Fruit fly (Drosophila melanogaster) whole organism, embryonic: Measurements from ENCODE around the gene kraken.
A peak's percentile ranks its signal among the peaks of the same experiment; 100 is the strongest.

Source experiments
- Bdp1 ChIP-seq: fragments of 200-800 bp; sonication (Bioruptor generic); optimal IDR thresholded peaks from 3 replicates; lab custom pipeline; 2016; ENCODE audit warnings: missing biosample characterization, missing genetic modification characterization
- BtbVII ChIP-seq: fragments of 200-800 bp; sonication (Bioruptor generic); optimal IDR thresholded peaks from 3 replicates; lab custom pipeline; 2017; ENCODE audit warnings: missing biosample characterization, mild to moderate bottlenecking, missing genetic modification characterization
- Bteb2 ChIP-seq: fragments of 200-800 bp; sonication (Bioruptor generic); optimal IDR thresholded peaks from 2 replicates; lab custom pipeline; 2016; ENCODE audit warnings: missing biosample characterization, missing genetic modification characterization
- CG10147 ChIP-seq: fragments of 200-800 bp; sonication (Bioruptor generic); optimal IDR thresholded peaks from 2 replicates; lab custom pipeline; 2019; ENCODE audit warnings: missing biosample characterization, mild to moderate bottlenecking, missing genetic modification characterization, moderate library complexity
- CG1024 ChIP-seq: fragments of 200-800 bp; sonication (Bioruptor generic); IDR thresholded peaks from 2 replicates; pipeline ENCODE4 v1.3.6; 2022; ENCODE audit warnings: missing biosample characterization, missing genetic modification characterization
- CG10431 ChIP-seq: fragments of 200-800 bp; sonication (Bioruptor generic); optimal IDR thresholded peaks from 3 replicates; lab custom pipeline; 2018; ENCODE audit warnings: missing biosample characterization, mild to moderate bottlenecking, missing genetic modification characterization
- CG11093 ChIP-seq: fragments of 200-800 bp; sonication (Bioruptor generic); IDR thresholded peaks from 3 replicates; pipeline ENCODE4 v1.3.6; 2022; ENCODE audit warnings: missing biosample characterization, missing genetic modification characterization
- CG11560 ChIP-seq: fragments of 200-800 bp; sonication (Bioruptor generic); IDR thresholded peaks from 3 replicates; pipeline ENCODE4 v1.3.6; 2022; ENCODE audit warnings: missing biosample characterization, missing genetic modification characterization
- CG12071 ChIP-seq: fragments of 200-800 bp; sonication (Bioruptor generic); optimal IDR thresholded peaks from 3 replicates; lab custom pipeline; 2018; ENCODE audit warnings: missing biosample characterization, mild to moderate bottlenecking, missing genetic modification characterization
- CG13775 ChIP-seq: fragments of 200-800 bp; sonication (Bioruptor generic); optimal IDR thresholded peaks from 3 replicates; lab custom pipeline; 2017; ENCODE audit warnings: missing biosample characterization, mild to moderate bottlenecking, missing genetic modification characterization
- CG17361 ChIP-seq: fragments of 200-800 bp; sonication (Bioruptor generic); IDR thresholded peaks from 3 replicates; pipeline ENCODE4 v1.3.6; 2022; ENCODE audit warnings: missing biosample characterization, missing genetic modification characterization
- CG18619 ChIP-seq: fragments of 200-800 bp; sonication (Bioruptor generic); optimal IDR thresholded peaks from 3 replicates; lab custom pipeline; 2017; ENCODE audit warnings: missing biosample characterization, mild to moderate bottlenecking, missing genetic modification characterization
- CG2202 ChIP-seq: fragments of 200-800 bp; sonication (Bioruptor generic); optimal IDR thresholded peaks from 2 replicates; lab custom pipeline; 2018; ENCODE audit warnings: missing biosample characterization, mild to moderate bottlenecking, missing genetic modification characterization
- CG3065 ChIP-seq: fragments of 200-800 bp; sonication (Bioruptor generic); optimal IDR thresholded peaks from 2 replicates; lab custom pipeline; 2016; ENCODE audit warnings: missing biosample characterization, missing genetic modification characterization
- CG34422 ChIP-seq: fragments of 200-800 bp; sonication (Bioruptor generic); IDR thresholded peaks from 3 replicates; pipeline ENCODE4 v1.3.6; 2022; ENCODE audit warnings: missing biosample characterization, missing genetic modification characterization
- CG3726 ChIP-seq: fragments of 200-800 bp; sonication (Bioruptor generic); IDR thresholded peaks from 3 replicates; pipeline ENCODE4, ENCODE4 v1.3.6; 2022; ENCODE audit warnings: missing biosample characterization, missing genetic modification characterization
- CG4328 ChIP-seq: fragments of 200-800 bp; sonication (Bioruptor generic); optimal IDR thresholded peaks from 3 replicates; lab custom pipeline; 2017; ENCODE audit warnings: missing biosample characterization, missing genetic modification reagents, missing genetic modification characterization
- CG4424 ChIP-seq: fragments of 200-800 bp; sonication (Bioruptor generic); optimal IDR thresholded peaks from 3 replicates; lab custom pipeline; 2016; ENCODE audit warnings: missing biosample characterization, missing genetic modification characterization
- CG4854 ChIP-seq: fragments of 200-800 bp; sonication (Bioruptor generic); optimal IDR thresholded peaks from 2 replicates; lab custom pipeline; 2016; ENCODE audit warnings: missing biosample characterization, missing genetic modification characterization, inconsistent platforms
- CG6683 ChIP-seq: fragments of 200-800 bp; sonication (Bioruptor generic); optimal IDR thresholded peaks from 2 replicates; lab custom pipeline; 2017; ENCODE audit warnings: missing biosample characterization, mild to moderate bottlenecking, missing genetic modification characterization, missing genetic modification reagents
- CG6854 ChIP-seq: fragments of 200-800 bp; sonication (Bioruptor generic); optimal IDR thresholded peaks from 3 replicates; lab custom pipeline; 2017; ENCODE audit warnings: missing biosample characterization, mild to moderate bottlenecking, missing genetic modification characterization
- CG7271 ChIP-seq: fragments of 200-800 bp; sonication (Bioruptor generic); optimal IDR thresholded peaks from 2 replicates; lab custom pipeline; 2018; ENCODE audit warnings: missing biosample characterization, mild to moderate bottlenecking, missing genetic modification characterization, moderate library complexity
- CG9437 ChIP-seq: fragments of 200-800 bp; sonication (Bioruptor generic); optimal IDR thresholded peaks from 2 replicates; lab custom pipeline; 2018; ENCODE audit warnings: missing biosample characterization, mild to moderate bottlenecking, missing genetic modification characterization
- CG9876 ChIP-seq: fragments of 200-800 bp; sonication (Bioruptor generic); optimal IDR thresholded peaks from 2 replicates; lab custom pipeline; 2016; ENCODE audit warnings: missing biosample characterization, missing genetic modification characterization
- Dbx ChIP-seq: fragments of 200-800 bp; sonication (Bioruptor generic); IDR thresholded peaks from 3 replicates; pipeline ENCODE4 v1.3.6; 2022; ENCODE audit warnings: missing biosample characterization, missing genetic modification characterization
- ERR ChIP-seq: fragments of 200-800 bp; sonication (Bioruptor generic); optimal IDR thresholded peaks from 2 replicates; lab custom pipeline; 2016; ENCODE audit warnings: missing biosample characterization, missing genetic modification characterization
- Hr39 ChIP-seq: fragments of >200 bp; optimal IDR thresholded peaks from 2 replicates; lab custom pipeline; 2017
- Hr78 ChIP-seq, 2 experiments: fragments of 200-800 bp in 1 of 2; fragments of >200 bp in 1 of 2; sonication (Bioruptor generic) in 1 of 2; optimal IDR thresholded peaks; 2 replicates each; lab custom pipeline; 2017 to 2019; ENCODE audit warnings: missing biosample characterization in 2 of 2, missing genetic modification characterization in 2 of 2, mild to moderate bottlenecking in 1 of 2, moderate library complexity in 1 of 2
- NK7.1 ChIP-seq: fragments of 200-800 bp; sonication (Bioruptor generic); optimal IDR thresholded peaks from 3 replicates; lab custom pipeline; 2016; ENCODE audit warnings: missing biosample characterization, missing genetic modification characterization
- PHDP ChIP-seq: fragments of 200-800 bp; sonication (Bioruptor generic); optimal IDR thresholded peaks from 3 replicates; lab custom pipeline; 2018; ENCODE audit warnings: missing biosample characterization, mild to moderate bottlenecking, missing genetic modification characterization, moderate library complexity
- Scr ChIP-seq: fragments of 200-800 bp; sonication (Bioruptor generic); IDR thresholded peaks from 2 replicates; pipeline ENCODE4 v1.3.6; 2022; ENCODE audit warnings: missing biosample characterization, missing genetic modification characterization; ENCODE audit not compliant: partially characterized antibody
- abd-A ChIP-seq: fragments of 200-800 bp; sonication (Bioruptor generic); optimal IDR thresholded peaks from 3 replicates; lab custom pipeline; 2019; ENCODE audit warnings: missing biosample characterization, mild to moderate bottlenecking, missing genetic modification characterization, moderate library complexity
- al ChIP-seq: fragments of 200-800 bp; sonication (Bioruptor generic); IDR thresholded peaks from 2 replicates; pipeline ENCODE4 v1.3.6; 2022; ENCODE audit warnings: missing biosample characterization, missing genetic modification characterization
- ase ChIP-seq: fragments of 200-800 bp; sonication (Bioruptor generic); IDR thresholded peaks from 3 replicates; pipeline ENCODE4 v1.3.6; 2022; ENCODE audit warnings: missing biosample characterization, missing genetic modification characterization
- az2 ChIP-seq: fragments of 200-800 bp; sonication (Bioruptor generic); optimal IDR thresholded peaks from 3 replicates; lab custom pipeline; 2016; ENCODE audit warnings: missing biosample characterization, missing genetic modification characterization
- br ChIP-seq: fragments of >200 bp; optimal IDR thresholded peaks from 2 replicates; lab custom pipeline; 2017
- cas ChIP-seq: fragments of 200-800 bp; sonication (Bioruptor generic); IDR thresholded peaks from 2 replicates; pipeline ENCODE4 v1.3.6; 2022; ENCODE audit warnings: missing biosample characterization, missing genetic modification characterization
- cg ChIP-seq: fragments of 200-800 bp; sonication (Bioruptor generic); optimal IDR thresholded peaks from 3 replicates; lab custom pipeline; 2019; ENCODE audit warnings: missing biosample characterization, mild to moderate bottlenecking, missing genetic modification characterization, moderate library complexity
- chn ChIP-seq: fragments of 200-800 bp; sonication (Bioruptor generic); optimal IDR thresholded peaks from 2 replicates; lab custom pipeline; 2016; ENCODE audit warnings: missing biosample characterization, missing genetic modification characterization
- danr ChIP-seq: fragments of 200-800 bp; sonication (Bioruptor generic); IDR thresholded peaks from 2 replicates; pipeline ENCODE4 v1.3.6; 2022; ENCODE audit warnings: missing biosample characterization, missing genetic modification characterization
- fu2 ChIP-seq: fragments of 200-800 bp; sonication (Bioruptor generic); optimal IDR thresholded peaks from 2 replicates; lab custom pipeline; 2016; ENCODE audit warnings: missing biosample characterization, missing genetic modification characterization
- h ChIP-seq: fragments of >200 bp; optimal IDR thresholded peaks from 2 replicates; lab custom pipeline; 2017
- insv ChIP-seq, 2 experiments: fragments of 200-800 bp; sonication (Bioruptor generic); optimal IDR thresholded peaks; 3 replicates each; lab custom pipeline; 2016 to 2018; ENCODE audit warnings: missing biosample characterization in 2 of 2, missing genetic modification characterization in 2 of 2
- kah ChIP-seq: fragments of 200-800 bp; sonication (Bioruptor generic); optimal IDR thresholded peaks from 2 replicates; lab custom pipeline; 2018; ENCODE audit warnings: missing biosample characterization, mild to moderate bottlenecking, missing genetic modification characterization
- kay ChIP-seq: fragments of 200-800 bp; sonication (Bioruptor generic); optimal IDR thresholded peaks from 2 replicates; lab custom pipeline; 2016; ENCODE audit warnings: missing biosample characterization, missing genetic modification characterization
- knrl ChIP-seq: fragments of 200-800 bp; sonication (Bioruptor generic); IDR thresholded peaks from 3 replicates; pipeline ENCODE4 v1.3.6; 2022; ENCODE audit warnings: missing biosample characterization, missing genetic modification characterization; ENCODE audit not compliant: partially characterized antibody
- oc ChIP-seq: fragments of 200-800 bp; sonication (Bioruptor generic); optimal IDR thresholded peaks from 2 replicates; lab custom pipeline; 2018; ENCODE audit warnings: missing biosample characterization, mild to moderate bottlenecking, missing genetic modification characterization, moderate library complexity
- psq ChIP-seq: fragments of 200-800 bp; sonication (Bioruptor generic); optimal IDR thresholded peaks from 2 replicates; lab custom pipeline; 2017; ENCODE audit warnings: missing biosample characterization, missing genetic modification characterization
- sna ChIP-seq: fragments of 200-800 bp; sonication (Bioruptor generic); IDR thresholded peaks from 2 replicates; pipeline ENCODE4 v1.3.6; 2022; ENCODE audit warnings: missing biosample characterization, missing genetic modification characterization; ENCODE audit not compliant: partially characterized antibody
- sr ChIP-seq: fragments of 200-800 bp; sonication (Bioruptor generic); IDR thresholded peaks from 3 replicates; pipeline ENCODE4 v1.3.6; 2022; ENCODE audit warnings: missing biosample characterization, missing genetic modification characterization
- trh ChIP-seq: fragments of 200-800 bp; sonication (Bioruptor generic); optimal IDR thresholded peaks from 2 replicates; lab custom pipeline; 2016; ENCODE audit warnings: missing biosample characterization, missing genetic modification characterization
- tup ChIP-seq: fragments of 200-800 bp; sonication (Bioruptor generic); optimal IDR thresholded peaks from 2 replicates; lab custom pipeline; 2016; ENCODE audit warnings: missing biosample characterization, mild to moderate bottlenecking, missing genetic modification characterization, moderate library complexity
- wdn ChIP-seq: fragments of 200-800 bp; sonication (Bioruptor generic); IDR thresholded peaks from 2 replicates; pipeline ENCODE4 v1.3.6; 2022; ENCODE audit warnings: missing biosample characterization, missing genetic modification characterization

The kraken gene

dm6 chr2L:892461-892860 is 39.9 kb downstream of the kraken start (continued):
- TF ChIP-seq CG7271 (no peak), tup (GFP tag; lab: Kevin White, UChicago) (no peak), ERR (GFP tag; lab: Kevin White, UChicago) (no peak), CG18619 (no peak), CG4854 (GFP tag; lab: Kevin White, UChicago) (no peak), CG3726 (GFP tag; lab: Robert Waterston, UW) (no peak), CG11560 (tag; lab: Robert Waterston, UW) (no peak), danr (GFP tag; lab: Robert Waterston, UW) (no peak), BtbVII (peak; percentile 26), CG2202 (no peak), NK7.1 (no peak), CG6683 (GFP tag; lab: Kevin White, UChicago) (no peak), psq (GFP tag; lab: Kevin White, UChicago) (no peak), CG17361 (0 out of 3 replicates have a peak, but pooled peaks have one; percentile 19), Hr78 (GFP tag; optimal IDR thresholded peaks at IDR 0.05; lab: Kevin White, UChicago) (no peak), h (no peak), fu2 (GFP tag; lab: Kevin White, UChicago) (no peak), abd-A (no peak), knrl (GFP tag; lab: Robert Waterston, UW) (no peak), CG10431 (GFP tag; lab: Kevin White, UChicago) (no peak), PHDP (tag; lab: Kevin White, UChicago) (peak; percentile 30), CG4328 (no peak), Hr39 (lab: Kevin White, UChicago) (no peak), sna (GFP tag; lab: Robert Waterston, UW) (no peak), kah (GFP tag; lab: Kevin White, UChicago) (no peak), trh (no peak), kay (GFP tag; lab: Kevin White, UChicago) (no peak), insv (GFP tag; optimal IDR thresholded peaks at IDR 0.05; lab: Kevin White, UChicago) (no peak), cas (GFP tag; lab: Robert Waterston, UW) (no peak), br (lab: Kevin White, UChicago) (no peak), CG1024 (GFP tag; lab: Robert Waterston, UW) (no peak), CG9437 (GFP tag; lab: Kevin White, UChicago) (no peak), ase (GFP tag; lab: Robert Waterston, UW) (no peak; the same call in 2 of the 3 replicates), wdn (peak; percentile 28; the same call in 1 of the 2 replicates), CG34422 (0 out of 3 replicates have a peak, but pooled peaks have one; percentile 17), az2 (GFP tag; lab: Kevin White, UChicago) (peak; percentile 33), CG11093 (GFP tag; lab: Robert Waterston, UW) (peak; percentile 29; the same call in 1 of the 3 replicates), oc (tag; lab: Kevin White, UChicago) (no peak), Scr (no peak), sr (no peak), Bdp1 (GFP tag; lab: Kevin White, UChicago) (no peak), CG3065 (no peak), CG9876 (no peak), Dbx (no peak), CG10147 (GFP tag; lab: Kevin White, UChicago) (peak; percentile 40), al (GFP tag; lab: Robert Waterston, UW) (no peak), cg (GFP tag; lab: Kevin White, UChicago) (no peak), CG13775 (GFP tag; lab: Kevin White, UChicago) (peak; percentile 4), chn (no peak), CG6854 (no peak), Bteb2 (GFP tag; lab: Kevin White, UChicago) (no peak), CG12071 (GFP tag; lab: Kevin White, UChicago) (peak; percentile 48), CG4424 (GFP tag; lab: Kevin White, UChicago) (no peak)
